Worm (Caenorhabditis elegans) whole organism, late embryonic: ENCODE data around the gene F48E8.3.

ENCODE experiments used
- C08G9.2 ChIP-seq: sonication (generic microtip); optimal IDR thresholded peaks from 2 replicates; lab custom pipeline; 2016; ENCODE audit warnings: mild to moderate bottlenecking, missing genetic modification characterization, moderate library complexity, missing compliant biosample characterization
- C38D4.7 ChIP-seq: fragments of 200-800 bp; sonication (Bioruptor generic); optimal IDR thresholded peaks from 2 replicates; lab custom pipeline; 2018; ENCODE audit warnings: mild to moderate bottlenecking, missing genetic modification characterization, moderate library complexity, missing compliant biosample characterization
- F13H6.1 ChIP-seq: sonication (generic microtip); optimal IDR thresholded peaks from 2 replicates; lab custom pipeline; 2016; ENCODE audit warnings: missing genetic modification characterization, missing compliant biosample characterization
- K09A11.1 ChIP-seq: sonication (generic microtip); optimal IDR thresholded peaks from 2 replicates; lab custom pipeline; 2017; ENCODE audit warnings: antibody characterized with exemption, mild to moderate bottlenecking, missing genetic modification characterization, missing compliant biosample characterization; ENCODE audit not compliant: insufficient read depth
- ahr-1 ChIP-seq: sonication (generic microtip); optimal IDR thresholded peaks from 2 replicates; lab custom pipeline; 2016; ENCODE audit warnings: missing genetic modification characterization, missing compliant biosample characterization
- ama-1 ChIP-seq: fragments of 150-350 bp; optimal IDR thresholded peaks from 2 replicates; lab custom pipeline; 2014
- ceh-14 ChIP-seq: sonication (generic microtip); optimal IDR thresholded peaks from 2 replicates; lab custom pipeline; 2016; ENCODE audit warnings: missing genotype, missing genetic modification characterization, missing compliant biosample characterization
- ceh-18 ChIP-seq: sonication (generic microtip); optimal IDR thresholded peaks from 2 replicates; lab custom pipeline; 2016; ENCODE audit warnings: missing genetic modification characterization, missing compliant biosample characterization
- ceh-19 ChIP-seq: fragments of 200-800 bp; sonication (Bioruptor generic); optimal IDR thresholded peaks from 2 replicates; lab custom pipeline; 2018; ENCODE audit warnings: mild to moderate bottlenecking, missing genetic modification characterization, missing compliant biosample characterization
- ceh-30 ChIP-seq: fragments of 150-350 bp; optimal IDR thresholded peaks from 2 replicates; lab custom pipeline; 2014; ENCODE audit warnings: missing biosample characterization, missing genetic modification characterization
- ceh-31 ChIP-seq: sonication (generic microtip); optimal IDR thresholded peaks from 2 replicates; lab custom pipeline; 2016; ENCODE audit warnings: missing genetic modification characterization, missing compliant biosample characterization
- ceh-34 ChIP-seq: sonication (generic microtip); optimal IDR thresholded peaks from 2 replicates; lab custom pipeline; 2016; ENCODE audit warnings: mild to moderate bottlenecking, missing genetic modification characterization, missing compliant biosample characterization
- ceh-48 ChIP-seq: sonication (generic microtip); optimal IDR thresholded peaks from 2 replicates; lab custom pipeline; 2016; ENCODE audit warnings: missing genetic modification characterization, inconsistent platforms, missing compliant biosample characterization
- ceh-6 ChIP-seq: fragments of 200-800 bp; sonication (Bioruptor generic); optimal IDR thresholded peaks from 2 replicates; lab custom pipeline; 2018; ENCODE audit warnings: mild to moderate bottlenecking, missing genetic modification characterization, missing compliant biosample characterization
- dve-1 ChIP-seq: sonication (generic microtip); optimal IDR thresholded peaks from 2 replicates; lab custom pipeline; 2017; ENCODE audit warnings: antibody characterized with exemption, mild to moderate bottlenecking, missing genetic modification characterization, missing compliant biosample characterization
- elt-2 ChIP-seq: sonication (generic microtip); optimal IDR thresholded peaks from 2 replicates; lab custom pipeline; 2016; ENCODE audit warnings: missing genetic modification reagents, missing genetic modification characterization, missing compliant biosample characterization
- ets-4 ChIP-seq: sonication (generic microtip); optimal IDR thresholded peaks from 2 replicates; lab custom pipeline; 2016; ENCODE audit warnings: missing genetic modification characterization, missing compliant biosample characterization
- fkh-10 ChIP-seq: fragments of 150-350 bp; optimal IDR thresholded peaks from 2 replicates; lab custom pipeline; 2014; ENCODE audit warnings: missing biosample characterization, missing genetic modification reagents, missing genetic modification characterization
- gmeb-2 ChIP-seq: sonication (generic microtip); optimal IDR thresholded peaks from 2 replicates; lab custom pipeline; 2016; ENCODE audit warnings: missing genetic modification characterization, inconsistent platforms, missing compliant biosample characterization
- hlh-13 ChIP-seq: fragments of 200-800 bp; sonication (Bioruptor generic); optimal IDR thresholded peaks from 2 replicates; lab custom pipeline; 2018; ENCODE audit warnings: mild to moderate bottlenecking, missing genetic modification characterization, missing compliant biosample characterization
- hlh-15 ChIP-seq: sonication (generic microtip); optimal IDR thresholded peaks from 2 replicates; lab custom pipeline; 2016; ENCODE audit warnings: missing genetic modification characterization, missing compliant biosample characterization
- hlh-30 ChIP-seq: sonication (generic microtip); optimal IDR thresholded peaks from 2 replicates; lab custom pipeline; 2017; ENCODE audit warnings: antibody characterized with exemption, missing genetic modification characterization, missing compliant biosample characterization; ENCODE audit not compliant: insufficient read depth
- hlh-6 ChIP-seq: sonication (generic microtip); optimal IDR thresholded peaks from 2 replicates; lab custom pipeline; 2016; ENCODE audit warnings: missing genotype, missing genetic modification characterization, missing compliant biosample characterization
- lim-6 ChIP-seq: sonication (generic microtip); optimal IDR thresholded peaks from 2 replicates; lab custom pipeline; 2016; ENCODE audit warnings: missing genetic modification characterization, missing compliant biosample characterization
- madf-2 ChIP-seq: sonication (generic microtip); optimal IDR thresholded peaks from 2 replicates; lab custom pipeline; 2017; ENCODE audit warnings: missing genetic modification characterization, missing compliant biosample characterization
- nfya-1 ChIP-seq: sonication (generic microtip); optimal IDR thresholded peaks from 2 replicates; lab custom pipeline; 2017; ENCODE audit warnings: missing genetic modification characterization, mild to moderate bottlenecking, missing compliant biosample characterization, antibody characterized with exemption, moderate library complexity
- nhr-11 ChIP-seq: fragments of 150-350 bp; optimal IDR thresholded peaks from 2 replicates; lab custom pipeline; 2014; ENCODE audit warnings: missing biosample characterization, missing genetic modification characterization
- nhr-232 ChIP-seq: sonication (generic microtip); optimal IDR thresholded peaks from 2 replicates; lab custom pipeline; 2016; ENCODE audit warnings: missing genetic modification characterization, missing compliant biosample characterization
- odd-2 ChIP-seq: sonication (generic microtip); optimal IDR thresholded peaks from 2 replicates; lab custom pipeline; 2017; ENCODE audit warnings: antibody characterized with exemption, mild to moderate bottlenecking, missing genetic modification characterization, missing compliant biosample characterization
- pag-3 ChIP-seq: sonication (generic microtip); optimal IDR thresholded peaks from 2 replicates; lab custom pipeline; 2016; ENCODE audit warnings: missing compliant biosample characterization, missing genetic modification characterization, borderline replicate concordance
- pat-9 ChIP-seq: fragments of 200-800 bp; sonication (Bioruptor generic); optimal IDR thresholded peaks from 2 replicates; lab custom pipeline; 2018; ENCODE audit warnings: mild to moderate bottlenecking, missing genetic modification characterization, moderate library complexity, missing compliant biosample characterization
- pax-1 ChIP-seq: fragments of 150-350 bp; optimal IDR thresholded peaks from 2 replicates; lab custom pipeline; 2014; ENCODE audit warnings: missing biosample characterization, missing genetic modification characterization
- pqm-1 ChIP-seq: sonication (generic microtip); optimal IDR thresholded peaks from 2 replicates; lab custom pipeline; 2016; ENCODE audit warnings: missing genetic modification characterization, missing compliant biosample characterization
- pros-1 ChIP-seq: fragments of 150-350 bp; optimal IDR thresholded peaks from 2 replicates; lab custom pipeline; 2014; ENCODE audit warnings: missing biosample characterization, missing genetic modification reagents, missing genetic modification characterization
- rnt-1 ChIP-seq: sonication (generic microtip); optimal IDR thresholded peaks from 2 replicates; lab custom pipeline; 2016; ENCODE audit warnings: missing genetic modification characterization, missing compliant biosample characterization
- sdc-2 ChIP-seq: sonication (generic microtip); optimal IDR thresholded peaks from 2 replicates; lab custom pipeline; 2016; ENCODE audit warnings: missing genotype, missing genetic modification characterization, missing compliant biosample characterization
- sox-4 ChIP-seq: sonication (generic microtip); optimal IDR thresholded peaks from 2 replicates; lab custom pipeline; 2017; ENCODE audit warnings: mild to moderate bottlenecking, missing genetic modification characterization, inconsistent platforms, missing compliant biosample characterization
- syd-9 ChIP-seq: sonication (generic microtip); optimal IDR thresholded peaks from 2 replicates; lab custom pipeline; 2016; ENCODE audit warnings: mild to moderate bottlenecking, missing genetic modification characterization, moderate library complexity, missing compliant biosample characterization
- tbx-2 ChIP-seq: sonication (generic microtip); optimal IDR thresholded peaks from 2 replicates; lab custom pipeline; 2016; ENCODE audit warnings: missing genetic modification characterization, missing compliant biosample characterization
- tbx-7 ChIP-seq: sonication (generic microtip); optimal IDR thresholded peaks from 2 replicates; lab custom pipeline; 2016; ENCODE audit warnings: missing genotype, missing genetic modification characterization, missing compliant biosample characterization
- ttx-3 ChIP-seq: sonication (generic microtip); optimal IDR thresholded peaks from 2 replicates; lab custom pipeline; 2016; ENCODE audit warnings: missing genetic modification reagents, missing genetic modification characterization, missing compliant biosample characterization
- unc-42 ChIP-seq: sonication (generic microtip); optimal IDR thresholded peaks from 2 replicates; lab custom pipeline; 2016; ENCODE audit warnings: missing genotype, missing genetic modification characterization, missing compliant biosample characterization
- unc-55 ChIP-seq: sonication (generic microtip); optimal IDR thresholded peaks from 2 replicates; lab custom pipeline; 2017; ENCODE audit warnings: missing biosample characterization, missing genetic modification reagents, missing genetic modification characterization
- zip-5 ChIP-seq: sonication (generic microtip); optimal IDR thresholded peaks from 2 replicates; lab custom pipeline; 2016; ENCODE audit warnings: missing genetic modification characterization, missing compliant biosample characterization

The F48E8.3 gene

ce11 chrIII:5427096-5427495 is 34.1 kb upstream of the F48E8.3 start:
- TF ChIP-seq ceh-48 (tag; lab: Kevin White, UChicago) (no peak), ceh-6 (GFP tag; lab: Kevin White, UChicago) (no peak), hlh-13 (no peak), ceh-19 (no peak), sox-4 (tag; lab: Kevin White, UChicago) (no peak), nhr-232 (tag; lab: Kevin White, UChicago) (no peak), lim-6 (tag; lab: Kevin White, UChicago) (no peak)

- TF ChIP-seq tbx-2 (tag; lab: Kevin White, UChicago), result peak; percentile 11
- no peak for TF ChIP-seq gmeb-2 (tag; lab: Kevin White, UChicago)
- no peak for TF ChIP-seq syd-9 (tag; lab: Kevin White, UChicago)
These were observed 24.9 kb upstream of the F48E8.3 start for ce11 chrIII:5436306-5436705.

- TF ChIP-seq pros-1, result no peak
- TF ChIP-seq unc-42 (tag; lab: Kevin White, UChicago), result no peak
- TF ChIP-seq unc-55 (GFP tag; lab: Kevin White, UChicago), result peak; percentile 26
- peak; percentile 51 for TF ChIP-seq ceh-34
- TF ChIP-seq elt-2, result peak; percentile 13
- no peak for TF ChIP-seq pat-9 (tag; lab: Kevin White, UChicago)
- no peak for TF ChIP-seq ceh-31
These were observed 23.1 kb upstream of the F48E8.3 start for ce11 chrIII:5438064-5438463.

ce11 chrIII:5440540-5440939 is 20.6 kb upstream of the F48E8.3 start, which contains the start of gene W03A5.6:
TSS of gene W03A5.6 (minus strand) at chrIII:5440640.
- TF ChIP-seq sox-4 (tag; lab: Kevin White, UChicago), result no peak
- no peak for TF ChIP-seq hlh-13
- no peak for TF ChIP-seq madf-2 (tag; lab: Kevin White, UChicago)
- TF ChIP-seq C08G9.2, result no peak
- no peak for TF ChIP-seq lim-6 (tag; lab: Kevin White, UChicago)
- TF ChIP-seq K09A11.1 (tag; lab: Kevin White, UChicago), result no peak
- no peak for TF ChIP-seq unc-42 (tag; lab: Kevin White, UChicago)
- TF ChIP-seq zip-5, result no peak
- TF ChIP-seq unc-55 (GFP tag; lab: Kevin White, UChicago), result no peak
- TF ChIP-seq pros-1, result no peak
- no peak for TF ChIP-seq C38D4.7 (GFP tag; lab: Kevin White, UChicago)
- TF ChIP-seq dve-1 (tag; lab: Kevin White, UChicago), result no peak
- no peak for TF ChIP-seq pqm-1 (tag; lab: Kevin White, UChicago)
- TF ChIP-seq ets-4 (tag; lab: Kevin White, UChicago), result no peak
- TF ChIP-seq sdc-2, result no peak
- TF ChIP-seq ceh-30, result no peak
- no peak for TF ChIP-seq nhr-11
- TF ChIP-seq odd-2 (tag; lab: Kevin White, UChicago), result no peak
- no peak for TF ChIP-seq pax-1 (tag; lab: Kevin White, UChicago)
- no peak for TF ChIP-seq nfya-1 (tag; lab: Kevin White, UChicago)

ce11 chrIII:5442711-5443253 is 18.4 kb upstream of the F48E8.3 start, which contains the start of the genes T24G10.2 and disl-2:
TSS of gene T24G10.2 (minus strand) at chrIII:5442761.
TSS of gene disl-2 (plus strand) at chrIII:5443167.
- TF ChIP-seq unc-55 (GFP tag; lab: Kevin White, UChicago) (no peak), pax-1 (tag; lab: Kevin White, UChicago) (no peak), ttx-3 (no peak), rnt-1 (tag; lab: Kevin White, UChicago) (no peak), ceh-19 (no peak), ama-1 (lab: Kevin White, UChicago) (no peak), tbx-7 (tag; lab: Kevin White, UChicago) (no peak), ceh-14 (tag; lab: Kevin White, UChicago) (no peak), hlh-6 (tag; lab: Kevin White, UChicago) (no peak), hlh-15 (tag; lab: Kevin White, UChicago) (no peak), C08G9.2 (no peak), ceh-34 (no peak), ahr-1 (tag; lab: Kevin White, UChicago) (no peak), pqm-1 (tag; lab: Kevin White, UChicago) (no peak), ceh-30 (no peak), ceh-31 (peak; percentile 30), sox-4 (tag; lab: Kevin White, UChicago) (no peak), ceh-18 (tag; lab: Kevin White, UChicago) (peak; percentile 4), unc-42 (tag; lab: Kevin White, UChicago) (no peak), K09A11.1 (tag; lab: Kevin White, UChicago) (no peak), nfya-1 (tag; lab: Kevin White, UChicago) (peak; percentile 62), F13H6.1 (tag; lab: Kevin White, UChicago) (no peak), pag-3 (tag; lab: Kevin White, UChicago) (no peak), hlh-30 (tag; lab: Kevin White, UChicago) (no peak), fkh-10 (GFP tag; lab: Kevin White, UChicago) (no peak)
